Fruit fly (Drosophila melanogaster): Measurements from ENCODE around the gene SdicA.

dm6 chrX:20238736-20239607, 37.2 kb upstream of the SdicA start:
- peak; percentile 29 for TF ChIP-seq CG32006 (GFP tag; optimal IDR thresholded peaks at IDR 0.05)
- no peak for TF ChIP-seq CG10669 (GFP tag; optimal IDR thresholded peaks at IDR 0.05)
- TF ChIP-seq CG6163 (GFP tag; IDR thresholded peaks at IDR 0.05) = no peak
- TF ChIP-seq CG8319 (GFP tag; optimal IDR thresholded peaks at IDR 0.05) = no peak

Measured in whole organism, prepupa.